Fruit fly (Drosophila melanogaster) whole organism, embryonic: ENCODE results near the gene CG13829.

Experiments
- CG11456 ChIP-seq: fragments of 200-800 bp; sonication (Bioruptor generic); IDR thresholded peaks from 3 replicates; pipeline ENCODE4 v1.3.6; 2022; ENCODE audit warnings: missing biosample characterization, missing genetic modification characterization
- CG1233 ChIP-seq: fragments of 200-800 bp; sonication (Bioruptor generic); optimal IDR thresholded peaks from 4 replicates; lab custom pipeline; 2018; ENCODE audit warnings: missing biosample characterization, mild to moderate bottlenecking, missing genetic modification characterization
- CG12942 ChIP-seq: fragments of 200-800 bp; sonication (Bioruptor generic); optimal IDR thresholded peaks from 3 replicates; lab custom pipeline; 2016; ENCODE audit warnings: missing biosample characterization, missing genetic modification characterization
- CG1603 ChIP-seq: fragments of 200-800 bp; sonication (Bioruptor generic); optimal IDR thresholded peaks from 2 replicates; lab custom pipeline; 2019; ENCODE audit warnings: missing biosample characterization, mild to moderate bottlenecking, missing genetic modification characterization, moderate library complexity
- CG17328 ChIP-seq: fragments of 200-800 bp; sonication (Bioruptor generic); IDR thresholded peaks from 2 replicates; pipeline ENCODE4 v1.3.6; 2022; ENCODE audit warnings: missing biosample characterization, missing genetic modification characterization
- CG17802 ChIP-seq: fragments of 200-800 bp; sonication (Bioruptor generic); optimal IDR thresholded peaks from 2 replicates; lab custom pipeline; 2018; ENCODE audit warnings: missing biosample characterization, mild to moderate bottlenecking, missing genetic modification characterization, moderate library complexity
- CG2202 ChIP-seq: fragments of 200-800 bp; sonication (Bioruptor generic); optimal IDR thresholded peaks from 2 replicates; lab custom pipeline; 2018; ENCODE audit warnings: missing biosample characterization, mild to moderate bottlenecking, missing genetic modification characterization
- CG5180 ChIP-seq: fragments of 200-800 bp; sonication (Bioruptor generic); optimal IDR thresholded peaks from 3 replicates; lab custom pipeline; 2017; ENCODE audit warnings: missing biosample characterization, missing genetic modification characterization, mild to moderate bottlenecking, moderate library complexity, missing genetic modification reagents
- CG7372 ChIP-seq: fragments of 200-800 bp; sonication (Bioruptor generic); IDR thresholded peaks from 2 replicates; pipeline ENCODE4 v1.3.6; 2022; ENCODE audit warnings: missing biosample characterization, missing genetic modification characterization
- CkIIα-i1 ChIP-seq: fragments of 200-800 bp; sonication (Bioruptor generic); IDR thresholded peaks from 2 replicates; pipeline ENCODE4 v1.3.6; 2022; ENCODE audit warnings: missing biosample characterization, missing genetic modification characterization
- E2f1 ChIP-seq: fragments of 200-800 bp; sonication (Bioruptor generic); IDR thresholded peaks from 2 replicates; pipeline ENCODE4 v1.3.6; 2022; ENCODE audit warnings: missing biosample characterization, missing genetic modification characterization
- Hey ChIP-seq: fragments of 200-800 bp; sonication (Bioruptor generic); optimal IDR thresholded peaks from 3 replicates; lab custom pipeline; 2018; ENCODE audit warnings: missing biosample characterization, mild to moderate bottlenecking, missing genetic modification characterization
- HmgZ ChIP-seq: fragments of 200-800 bp; sonication (Bioruptor generic); optimal IDR thresholded peaks from 2 replicates; lab custom pipeline; 2018; ENCODE audit warnings: missing biosample characterization, mild to moderate bottlenecking, missing genetic modification characterization
- Hmx ChIP-seq: fragments of 200-800 bp; sonication (Bioruptor generic); optimal IDR thresholded peaks from 2 replicates; lab custom pipeline; 2016; ENCODE audit warnings: missing biosample characterization, missing genetic modification characterization
- Jarid2 ChIP-seq: fragments of 200-800 bp; sonication (Bioruptor generic); optimal IDR thresholded peaks from 3 replicates; lab custom pipeline; 2017; ENCODE audit warnings: mild to moderate bottlenecking, missing biosample characterization, missing genetic modification reagents, missing genetic modification characterization
- Kr ChIP-seq: fragments of 200-800 bp; sonication (Bioruptor generic); optimal IDR thresholded peaks from 2 replicates; lab custom pipeline; 2017; ENCODE audit warnings: missing biosample characterization, mild to moderate bottlenecking, missing genetic modification characterization
- Taf1 ChIP-seq: fragments of 200-800 bp; sonication (Bioruptor generic); IDR thresholded peaks from 2 replicates; pipeline ENCODE4 v1.3.6; 2022; ENCODE audit warnings: missing biosample characterization, missing genetic modification characterization
- chm ChIP-seq: fragments of 200-800 bp; sonication (Bioruptor generic); IDR thresholded peaks from 2 replicates; pipeline ENCODE4 v1.3.6; 2022; ENCODE audit warnings: missing biosample characterization, missing genetic modification characterization
- cwo ChIP-seq: fragments of 200-800 bp; sonication (Bioruptor generic); optimal IDR thresholded peaks from 3 replicates; lab custom pipeline; 2017; ENCODE audit warnings: missing biosample characterization, missing genetic modification characterization, mild to moderate bottlenecking, moderate library complexity, missing genetic modification reagents
- dati ChIP-seq: fragments of 200-800 bp; sonication (Bioruptor generic); IDR thresholded peaks from 2 replicates; pipeline ENCODE4 v1.3.6; 2022; ENCODE audit warnings: missing biosample characterization, missing genetic modification characterization
- dimm ChIP-seq: fragments of 200-800 bp; sonication (Bioruptor generic); IDR thresholded peaks from 2 replicates; pipeline ENCODE4 v1.3.6; 2022; ENCODE audit warnings: missing biosample characterization, missing genetic modification characterization
- exex ChIP-seq: fragments of 200-800 bp; sonication (Bioruptor generic); optimal IDR thresholded peaks from 4 replicates; lab custom pipeline; 2018; ENCODE audit warnings: missing biosample characterization, mild to moderate bottlenecking, missing genetic modification characterization, moderate library complexity
- fd96Cb ChIP-seq: fragments of 200-800 bp; sonication (Bioruptor generic); optimal IDR thresholded peaks from 2 replicates; lab custom pipeline; 2018; ENCODE audit warnings: missing biosample characterization, mild to moderate bottlenecking, missing genetic modification characterization, moderate library complexity
- gfzf ChIP-seq: fragments of 200-800 bp; sonication (Bioruptor generic); optimal IDR thresholded peaks from 2 replicates; lab custom pipeline; 2016; ENCODE audit warnings: missing biosample characterization, mild to moderate bottlenecking, missing genetic modification characterization, moderate library complexity
- grn ChIP-seq: fragments of 200-800 bp; sonication (Bioruptor generic); optimal IDR thresholded peaks from 3 replicates; lab custom pipeline; 2017; ENCODE audit warnings: missing biosample characterization, missing genetic modification characterization
- gsb ChIP-seq: fragments of 200-800 bp; sonication (Bioruptor generic); IDR thresholded peaks from 2 replicates; pipeline ENCODE4 v1.3.6; 2022; ENCODE audit warnings: missing biosample characterization, missing genetic modification characterization
- ham ChIP-seq: fragments of 200-800 bp; sonication (Bioruptor generic); IDR thresholded peaks from 2 replicates; pipeline ENCODE4 v1.3.6; 2022; ENCODE audit warnings: missing biosample characterization, missing genetic modification characterization
- hb ChIP-seq: fragments of 200-800 bp; sonication (Bioruptor generic); IDR thresholded peaks from 3 replicates; pipeline ENCODE4 v1.3.6; 2022; ENCODE audit warnings: missing biosample characterization, missing genetic modification characterization; ENCODE audit not compliant: partially characterized antibody
- her ChIP-seq: fragments of 200-800 bp; sonication (Bioruptor generic); optimal IDR thresholded peaks from 2 replicates; lab custom pipeline; 2016; ENCODE audit warnings: missing biosample characterization, missing genetic modification characterization
- hkb ChIP-seq, 2 experiments: fragments of 200-800 bp in 1 of 2; fragments of >200 bp in 1 of 2; sonication (Bioruptor generic) in 1 of 2; IDR thresholded peaks in 1 of 2; optimal IDR thresholded peaks in 1 of 2; 2 replicates each; pipeline versions ENCODE4 v1.3.6 to Lab custom; 2017 to 2022; ENCODE audit warnings: missing biosample characterization in 1 of 2, missing genetic modification characterization in 1 of 2
- mirr ChIP-seq: fragments of 200-800 bp; sonication (Bioruptor generic); optimal IDR thresholded peaks from 3 replicates; lab custom pipeline; 2018; ENCODE audit warnings: missing biosample characterization, mild to moderate bottlenecking, missing genetic modification characterization
- oc ChIP-seq: fragments of 200-800 bp; sonication (Bioruptor generic); optimal IDR thresholded peaks from 2 replicates; lab custom pipeline; 2018; ENCODE audit warnings: missing biosample characterization, mild to moderate bottlenecking, missing genetic modification characterization, moderate library complexity
- sd ChIP-seq: fragments of 200-800 bp; sonication (Bioruptor generic); optimal IDR thresholded peaks from 3 replicates; lab custom pipeline; 2018; ENCODE audit warnings: missing biosample characterization, mild to moderate bottlenecking, missing genetic modification characterization, moderate library complexity
- sens ChIP-seq: fragments of 200-800 bp; sonication (Bioruptor generic); peaks from one replicate; lab custom pipeline; 2016; ENCODE audit warnings: missing biosample characterization, missing genetic modification characterization
- seq ChIP-seq: fragments of 200-800 bp; sonication (Bioruptor generic); IDR thresholded peaks from 2 replicates; pipeline ENCODE4 v1.3.6; 2022; ENCODE audit warnings: missing biosample characterization, missing genetic modification characterization
- sug ChIP-seq: fragments of 200-800 bp; optimal IDR thresholded peaks from 2 replicates; lab custom pipeline; 2019; ENCODE audit warnings: missing biosample characterization, mild to moderate bottlenecking, missing genetic modification characterization, moderate library complexity
- ttk ChIP-seq: fragments of 200-800 bp; sonication (Bioruptor generic); IDR thresholded peaks from 2 replicates; pipeline ENCODE4 v2.1.2; 2022; ENCODE audit warnings: missing biosample characterization, missing genetic modification characterization
- wek ChIP-seq: fragments of 200-800 bp; sonication (Bioruptor generic); optimal IDR thresholded peaks from 3 replicates; lab custom pipeline; 2018; ENCODE audit warnings: missing biosample characterization, mild to moderate bottlenecking, missing genetic modification characterization, moderate library complexity
- wor ChIP-seq: fragments of 200-800 bp; sonication (Bioruptor generic); IDR thresholded peaks from 2 replicates; pipeline ENCODE4 v1.3.6; 2022; ENCODE audit warnings: missing biosample characterization, missing genetic modification characterization

Gene CG13829

DNA sequence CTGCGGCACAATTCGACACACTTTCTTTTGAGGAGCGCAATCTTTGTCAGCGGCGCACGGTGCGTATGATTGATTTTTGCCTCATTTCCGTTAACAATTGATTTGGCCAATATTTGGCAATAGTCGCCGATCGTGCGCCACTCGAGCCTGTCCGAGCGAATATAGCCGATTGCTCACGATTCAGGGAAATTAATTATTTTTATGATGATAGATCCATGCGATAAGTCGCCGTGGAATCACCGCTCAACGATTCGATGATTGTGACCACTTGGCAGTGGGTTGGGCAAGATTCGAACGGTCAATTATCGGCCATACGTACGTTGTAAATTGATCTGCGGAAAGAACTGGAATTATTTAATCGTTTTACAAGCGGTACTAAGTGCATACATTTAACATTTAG lies 10.7 kb upstream of the CG13829 start (continued):
- TF ChIP-seq grn (peak; percentile 82), hb (GFP tag; lab: Robert Waterston, UW) (no peak), ham (GFP tag; lab: Robert Waterston, UW) (no peak), sd (tag; lab: Kevin White, UChicago) (peak; percentile 28), exex (tag; lab: Kevin White, UChicago) (peak; percentile 97), gsb (no peak), Jarid2 (no peak), seq (no peak), CG11456 (GFP tag; lab: Robert Waterston, UW) (no peak), dimm (GFP tag; lab: Robert Waterston, UW) (no peak), CkIIα-i1 (GFP tag; lab: Robert Waterston, UW) (no peak), mirr (peak; percentile 53), CG17328 (GFP tag; lab: Robert Waterston, UW) (no peak), ttk (GFP tag; lab: Robert Waterston, UW) (no peak), gfzf (GFP tag; lab: Kevin White, UChicago) (no peak), CG12942 (no peak), CG17802 (tag; lab: Kevin White, UChicago) (no peak), hkb (optimal IDR thresholded peaks at IDR 0.05; lab: Kevin White, UChicago) (no peak), hkb (GFP tag; IDR thresholded peaks at IDR 0.05; lab: Robert Waterston, UW) (no peak), oc (no peak), Hmx (no peak), Taf1 (GFP tag; lab: Robert Waterston, UW) (no peak), E2f1 (no peak), Kr (GFP tag; lab: Kevin White, UChicago) (no peak), sug (peak; percentile 44), CG1603 (tag; lab: Kevin White, UChicago) (no peak), chm (GFP tag; lab: Robert Waterston, UW) (no peak), her (GFP tag; lab: Kevin White, UChicago) (no peak), cwo (GFP tag; lab: Kevin White, UChicago) (peak; percentile 16), CG1233 (GFP tag; lab: Kevin White, UChicago) (no peak), CG2202 (no peak), dati (GFP tag; lab: Robert Waterston, UW) (no peak), Hey (peak; percentile 67), HmgZ (tag; lab: Kevin White, UChicago) (no peak), wor (GFP tag; lab: Robert Waterston, UW) (no peak), fd96Cb (tag; lab: Kevin White, UChicago) (no peak), wek (GFP tag; lab: Kevin White, UChicago) (no peak), sens (GFP tag; lab: Kevin White, UChicago) (no peak)

dm6 chr3R:23170335-23170734 lies 9.2 kb upstream of the CG13829 start:
- peak; percentile 90 for TF ChIP-seq CG7372 (GFP tag; lab: Robert Waterston, UW)
- no peak for TF ChIP-seq CG5180 (GFP tag; lab: Kevin White, UChicago)
